Worm (Caenorhabditis elegans) whole organism, L3 larva: ENCODE measurements around the gene T19H5.4.

Experiments
- R02D3.7 ChIP-seq: fragments of 150-350 bp; optimal IDR thresholded peaks from 2 replicates; lab custom pipeline; 2014; ENCODE audit warnings: missing biosample characterization, missing genetic modification characterization
- aly-2 ChIP-seq: fragments of 150-350 bp; optimal IDR thresholded peaks from 2 replicates; lab custom pipeline; 2014; ENCODE audit warnings: missing biosample characterization, missing genetic modification characterization
- ceh-82 ChIP-seq: fragments of 150-350 bp; optimal IDR thresholded peaks from 2 replicates; lab custom pipeline; 2014; ENCODE audit warnings: missing biosample characterization, missing genetic modification characterization
- ceh-9 ChIP-seq: sonication (generic microtip); optimal IDR thresholded peaks from 2 replicates; lab custom pipeline; 2018; ENCODE audit warnings: missing biosample characterization, missing genetic modification characterization
- egl-5 ChIP-seq: fragments of 150-350 bp; optimal IDR thresholded peaks from 2 replicates; lab custom pipeline; 2017; ENCODE audit warnings: missing biosample characterization, missing genetic modification reagents, missing genetic modification characterization, inconsistent platforms
- elt-1 ChIP-seq: fragments of 150-350 bp; optimal IDR thresholded peaks from 2 replicates; lab custom pipeline; 2014; ENCODE audit warnings: missing biosample characterization, missing genetic modification characterization
- elt-2 ChIP-seq: sonication (generic microtip); optimal IDR thresholded peaks from 2 replicates; lab custom pipeline; 2016; ENCODE audit warnings: missing genetic modification reagents, mild to moderate bottlenecking, missing genetic modification characterization, missing compliant biosample characterization
- eor-1 ChIP-seq, 2 experiments: fragments of 150-350 bp; optimal IDR thresholded peaks; 2 replicates each; lab custom pipeline; 2014 to 2018; ENCODE audit warnings: missing biosample characterization in 2 of 2, missing genetic modification characterization in 2 of 2
- fkh-2 ChIP-seq: fragments of 150-350 bp; optimal IDR thresholded peaks from 2 replicates; lab custom pipeline; 2014; ENCODE audit warnings: missing biosample characterization, missing genetic modification reagents, missing genetic modification characterization
- hmg-11 ChIP-seq: sonication (generic microtip); optimal IDR thresholded peaks from 2 replicates; lab custom pipeline; 2016; ENCODE audit warnings: missing genetic modification characterization, missing compliant biosample characterization
- jun-1 ChIP-seq: fragments of 150-350 bp; optimal IDR thresholded peaks from 2 replicates; lab custom pipeline; 2014; ENCODE audit warnings: missing biosample characterization, missing genetic modification reagents, missing genetic modification characterization
- lin-15B ChIP-seq: fragments of 150-350 bp; optimal IDR thresholded peaks from 2 replicates; lab custom pipeline; 2014; ENCODE audit warnings: missing biosample characterization, missing genetic modification characterization
- lin-39 ChIP-seq: fragments of 150-350 bp; optimal IDR thresholded peaks from 2 replicates; lab custom pipeline; 2018; ENCODE audit warnings: missing biosample characterization, missing genetic modification reagents, missing genetic modification characterization
- mml-1 ChIP-seq: fragments of 150-350 bp; sonication (generic microtip); optimal IDR thresholded peaks from 3 replicates; lab custom pipeline; 2014; ENCODE audit warnings: missing biosample characterization, missing genetic modification characterization
- nfya-1 ChIP-seq: sonication (generic microtip); optimal IDR thresholded peaks from 2 replicates; lab custom pipeline; 2017; ENCODE audit warnings: missing genetic modification characterization, mild to moderate bottlenecking, missing compliant biosample characterization, antibody characterized with exemption, moderate library complexity; ENCODE audit not compliant: insufficient read depth
- nhr-12 ChIP-seq: fragments of 150-350 bp; optimal IDR thresholded peaks from 2 replicates; lab custom pipeline; 2014; ENCODE audit warnings: missing biosample characterization, missing genetic modification characterization
- nhr-43 ChIP-seq: sonication (generic microtip); optimal IDR thresholded peaks from 2 replicates; lab custom pipeline; 2016; ENCODE audit warnings: mild to moderate bottlenecking, missing genetic modification characterization, missing compliant biosample characterization; ENCODE audit not compliant: poor library complexity, severe bottlenecking
- nhr-67 ChIP-seq: fragments of 150-350 bp; optimal IDR thresholded peaks from 2 replicates; lab custom pipeline; 2014; ENCODE audit warnings: missing biosample characterization, missing genetic modification characterization
- nhr-77 ChIP-seq: fragments of 150-350 bp; optimal IDR thresholded peaks from 2 replicates; lab custom pipeline; 2014; ENCODE audit warnings: missing biosample characterization, missing genetic modification characterization
- pha-4 ChIP-seq: fragments of 150-350 bp; optimal IDR thresholded peaks from 2 replicates; lab custom pipeline; 2014; ENCODE audit warnings: missing biosample characterization, missing genetic modification reagents, missing genetic modification characterization
- pqm-1 ChIP-seq: fragments of 150-350 bp; optimal IDR thresholded peaks from 2 replicates; lab custom pipeline; 2017; ENCODE audit warnings: missing biosample characterization, missing genetic modification characterization, inconsistent platforms
- ztf-11 ChIP-seq: fragments of 150-350 bp; optimal IDR thresholded peaks from 2 replicates; lab custom pipeline; 2014; ENCODE audit warnings: missing biosample characterization, missing genetic modification characterization

Gene T19H5.4

DNA sequence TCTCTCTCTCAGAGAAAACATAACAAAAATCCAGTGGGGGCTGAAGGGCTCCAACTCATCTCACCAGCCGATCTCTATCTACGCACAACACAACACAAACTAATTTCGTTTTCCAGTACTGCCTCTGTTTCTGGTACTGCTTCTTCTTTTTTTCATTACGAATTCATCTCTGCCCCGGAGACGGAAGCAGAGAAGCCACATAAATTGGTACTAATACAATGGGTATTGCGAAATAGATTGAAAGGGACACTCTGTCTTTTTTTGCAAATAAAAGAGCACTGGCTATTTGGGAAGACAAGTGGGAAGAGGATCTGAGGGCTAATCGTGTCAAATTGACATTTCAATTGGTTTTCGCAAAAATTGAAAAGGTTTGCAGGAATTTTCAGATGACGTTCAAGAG, 10.1 kb upstream of the T19H5.4 start:
- no peak for TF ChIP-seq ceh-9
- peak; percentile 27 for TF ChIP-seq nfya-1 (tag; lab: Kevin White, UChicago)

DNA sequence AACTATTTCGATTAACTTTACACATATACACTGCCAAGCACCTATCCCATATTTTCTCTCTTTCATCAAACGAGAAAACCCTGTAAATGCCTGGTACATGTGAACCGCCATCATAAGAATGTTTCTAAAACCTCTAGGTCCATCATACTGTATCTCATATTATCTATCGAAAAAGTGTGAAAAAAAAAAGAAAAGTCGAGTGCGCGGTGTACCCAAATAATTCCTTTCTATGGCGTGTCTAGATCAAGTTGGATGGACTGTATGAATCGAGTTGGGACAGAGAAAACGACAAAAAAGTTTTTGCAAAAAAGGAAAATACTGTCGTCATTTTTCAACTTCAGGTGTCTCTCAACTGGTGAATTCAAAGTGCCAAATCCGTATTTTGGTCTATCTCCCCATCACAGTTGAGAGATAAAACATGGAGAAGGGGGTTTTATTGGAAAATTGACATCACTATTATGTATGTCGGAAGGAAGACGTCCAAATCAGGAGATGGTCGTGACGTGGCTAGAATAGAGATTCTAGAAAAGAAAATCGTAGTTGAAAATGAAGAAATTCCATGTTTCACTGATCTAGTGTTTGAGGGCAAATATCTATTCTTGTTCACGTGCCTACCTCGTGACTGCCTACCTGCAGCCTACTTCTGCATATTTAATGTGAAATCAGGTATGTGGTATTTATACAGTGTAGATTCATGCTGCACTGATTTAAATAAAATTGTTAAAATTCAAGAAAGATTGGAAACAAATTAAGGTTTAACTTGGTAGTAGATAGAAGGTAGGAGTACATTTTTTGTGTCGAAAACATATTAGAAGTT, 6.3 kb upstream of the T19H5.4 start:
- TF ChIP-seq lin-15B (tag; lab: Kevin White, UChicago) (no peak), mml-1 (tag; lab: Kevin White, UChicago) (peak; percentile 24), nhr-43 (tag; lab: Kevin White, UChicago) (peak; percentile 42), egl-5 (tag; lab: Kevin White, UChicago) (no peak), jun-1 (no peak), fkh-2 (no peak), elt-1 (tag; lab: Kevin White, UChicago) (no peak)
- TF ChIP-seq, all 47 proteins: peak for 2

DNA sequence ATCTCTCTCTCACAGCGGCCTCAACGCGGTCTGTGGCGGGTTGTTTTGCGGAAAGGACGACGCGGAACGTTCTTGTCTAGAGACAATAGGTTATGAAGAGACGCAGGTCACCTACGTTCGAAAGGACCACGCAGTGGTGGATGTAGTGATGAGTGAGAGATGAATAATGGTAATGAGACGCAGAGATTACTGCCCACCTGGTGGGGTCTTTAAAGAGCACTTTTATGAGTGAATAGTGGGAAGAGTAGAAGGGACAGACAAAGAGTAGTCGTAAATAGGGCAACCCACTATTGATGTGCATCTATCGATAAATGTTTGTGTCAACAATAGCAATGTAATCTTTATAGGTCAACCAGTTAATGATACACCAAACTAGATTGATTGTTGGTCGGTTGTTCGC, 3.9 kb upstream of the T19H5.4 start:
- peak; percentile 40 for TF ChIP-seq pha-4 (tag; lab: Kevin White, UChicago)
- no peak for TF ChIP-seq ceh-9
- peak; percentile 19 for TF ChIP-seq hmg-11 (tag; lab: Kevin White, UChicago)
- TF ChIP-seq nhr-12 (tag; lab: Kevin White, UChicago) = no peak
- no peak for TF ChIP-seq nhr-67 (tag; lab: Kevin White, UChicago)
- TF ChIP-seq nhr-77 (tag; lab: Kevin White, UChicago) = no peak
- peak; percentile 8 for TF ChIP-seq lin-39
- no peak for TF ChIP-seq eor-1 (tag; optimal IDR thresholded peaks at IDR 0.05; lab: Kevin White, UChicago)

DNA sequence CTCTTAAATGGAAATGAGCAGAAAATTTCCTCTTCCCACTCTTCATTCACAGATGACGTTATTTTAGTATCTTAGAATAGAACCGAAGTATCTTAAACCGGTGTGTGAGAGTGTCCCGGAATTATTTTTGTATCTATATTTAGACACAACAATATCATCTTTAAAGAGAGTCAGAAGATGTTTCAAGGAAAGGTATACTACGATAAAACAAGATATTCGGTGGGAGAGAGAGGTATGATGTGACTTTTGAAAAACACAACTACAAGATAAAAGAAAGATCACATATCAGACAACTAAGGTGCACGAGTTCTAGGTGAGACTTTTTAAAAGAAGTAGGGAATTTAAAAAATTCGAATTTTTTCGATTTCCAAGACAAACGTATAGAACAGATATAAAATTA, 3.4 kb upstream of the T19H5.4 start:
- no peak for TF ChIP-seq mml-1 (tag; lab: Kevin White, UChicago)
- TF ChIP-seq nhr-43 (tag; lab: Kevin White, UChicago) = peak; percentile 33

DNA sequence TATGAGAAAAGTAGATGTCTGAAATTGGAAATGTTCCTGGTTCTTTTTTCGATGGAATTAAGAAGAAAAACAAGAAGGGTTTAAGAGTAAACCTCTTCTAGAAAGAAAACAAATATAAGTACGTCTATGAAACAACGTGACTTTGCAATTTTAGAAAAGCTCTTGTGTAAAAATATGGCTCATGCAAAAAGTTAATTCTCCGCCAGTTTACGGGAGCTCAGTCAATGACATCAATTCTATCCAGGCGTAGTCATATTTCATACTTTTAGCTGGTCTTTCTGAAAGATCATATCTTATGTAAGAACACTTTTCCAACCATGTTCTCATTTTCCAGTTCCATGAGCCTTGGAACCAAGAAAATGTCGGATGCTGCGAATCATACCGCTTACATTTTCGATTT, 2.7 kb upstream of the T19H5.4 start:
- no peak for TF ChIP-seq aly-2 (tag; lab: Kevin White, UChicago)
- no peak for TF ChIP-seq ztf-11 (tag; lab: Kevin White, UChicago)
- TF ChIP-seq, all 47 proteins: peak for 0

DNA sequence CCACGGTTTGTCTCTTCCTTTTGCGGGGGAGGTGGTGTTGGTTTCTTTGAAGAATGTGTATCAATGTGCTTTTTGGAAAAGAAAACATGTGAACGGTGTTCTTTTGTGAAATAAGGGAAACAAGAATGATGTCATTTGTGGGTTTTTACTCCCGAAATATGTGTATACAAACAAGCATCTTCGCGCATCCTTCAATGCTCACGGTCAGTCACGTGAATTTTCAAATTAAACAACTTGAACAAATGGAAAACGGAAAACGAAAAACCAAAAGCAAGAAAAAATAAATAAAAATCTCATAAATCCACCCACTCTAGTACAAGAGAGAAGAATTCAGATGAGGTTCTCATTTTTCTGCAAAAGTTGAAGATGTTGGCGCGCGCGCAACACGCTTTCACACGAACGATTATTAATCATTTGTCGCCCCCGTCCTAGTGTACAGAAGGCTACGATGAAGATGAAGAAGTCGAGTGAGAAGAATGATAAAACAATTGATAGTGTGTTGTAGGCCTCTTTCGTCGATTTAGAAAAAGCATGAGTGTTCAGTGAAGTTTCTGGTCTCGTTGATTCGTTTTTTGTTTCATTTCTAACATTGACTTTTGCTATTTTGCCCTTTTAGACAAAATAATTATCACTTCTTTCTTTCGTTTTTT, 2.0 kb downstream of the T19H5.4 start:
- TF ChIP-seq pha-4 (tag; lab: Kevin White, UChicago) (peak; percentile 91), nhr-43 (tag; lab: Kevin White, UChicago) (no peak)

DNA sequence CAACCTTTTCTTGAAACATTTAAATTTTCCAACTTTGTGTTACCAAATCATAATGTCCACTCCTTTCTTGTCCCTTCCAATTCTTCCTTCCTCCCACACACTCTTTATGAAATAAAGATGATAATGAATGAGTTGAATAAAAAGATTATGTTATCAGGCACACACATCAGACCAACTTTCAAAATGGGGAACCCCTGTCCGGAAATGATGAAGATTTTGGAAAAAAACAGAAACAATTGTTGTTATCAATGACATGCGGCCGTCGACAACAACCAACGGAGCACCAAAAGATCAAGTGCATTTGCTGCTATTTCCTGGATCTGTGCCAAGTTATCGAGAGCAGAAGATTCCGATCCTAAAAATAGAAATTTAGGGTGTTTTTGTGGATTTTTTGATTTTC, 3.8 kb downstream of the T19H5.4 start:
- peak; percentile 72 for TF ChIP-seq elt-2 (tag; lab: Kevin White, UChicago)
- no peak for TF ChIP-seq R02D3.7
- peak; percentile 22 for TF ChIP-seq jun-1
- peak; percentile 71 for TF ChIP-seq pqm-1 (tag; lab: Kevin White, UChicago)

DNA sequence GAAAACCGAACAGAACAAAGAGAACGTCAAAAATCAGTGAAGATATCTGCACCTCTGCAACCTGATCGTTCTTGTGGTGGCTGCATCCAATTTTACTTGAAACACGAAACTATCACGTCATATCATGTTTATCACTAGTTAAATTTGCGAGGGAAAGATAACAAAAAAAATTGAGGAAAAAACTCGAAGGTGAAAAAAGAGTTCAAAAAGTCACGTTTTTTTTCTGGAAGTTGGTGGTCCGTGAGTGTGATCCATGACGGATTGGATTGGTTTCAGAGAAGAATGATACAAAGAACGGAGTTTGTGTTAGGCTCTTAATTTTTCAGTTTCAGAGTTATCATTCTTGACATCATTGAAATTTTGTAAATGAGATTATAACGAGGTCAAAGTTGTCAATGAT, 4.7 kb downstream of the T19H5.4 start:
- no peak for TF ChIP-seq ceh-82 (tag; lab: Kevin White, UChicago)
- peak; percentile 71 for TF ChIP-seq elt-2 (tag; lab: Kevin White, UChicago)
- TF ChIP-seq pqm-1 (tag; lab: Kevin White, UChicago) = peak; percentile 33

DNA sequence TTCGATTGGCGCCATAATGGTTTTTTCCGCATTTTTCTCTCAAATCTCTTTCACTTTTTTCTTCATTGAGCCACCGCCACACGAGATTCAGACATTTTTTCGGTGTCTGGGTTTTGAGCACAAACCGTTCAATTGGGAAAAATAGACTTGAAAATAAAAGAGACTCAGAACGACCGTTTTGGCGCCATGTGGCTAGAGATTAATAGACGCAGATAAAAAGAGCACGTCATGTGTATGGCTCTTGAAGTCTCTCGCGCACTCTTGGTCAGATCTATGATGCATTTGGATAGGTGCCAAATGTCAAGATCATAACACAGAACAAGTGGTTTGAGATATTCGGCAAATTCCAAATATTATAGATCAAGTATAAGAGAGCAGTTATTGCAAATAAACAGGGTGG, 5.8 kb downstream of the T19H5.4 start:
- TF ChIP-seq pha-4 (tag; lab: Kevin White, UChicago) = peak; percentile 73
- TF ChIP-seq pqm-1 (tag; lab: Kevin White, UChicago) = no peak
- TF ChIP-seq, all 47 proteins: peak for 1
